Fruit fly (Drosophila melanogaster): ENCODE measurements around the gene Daxx.

Gene Daxx

DNA sequence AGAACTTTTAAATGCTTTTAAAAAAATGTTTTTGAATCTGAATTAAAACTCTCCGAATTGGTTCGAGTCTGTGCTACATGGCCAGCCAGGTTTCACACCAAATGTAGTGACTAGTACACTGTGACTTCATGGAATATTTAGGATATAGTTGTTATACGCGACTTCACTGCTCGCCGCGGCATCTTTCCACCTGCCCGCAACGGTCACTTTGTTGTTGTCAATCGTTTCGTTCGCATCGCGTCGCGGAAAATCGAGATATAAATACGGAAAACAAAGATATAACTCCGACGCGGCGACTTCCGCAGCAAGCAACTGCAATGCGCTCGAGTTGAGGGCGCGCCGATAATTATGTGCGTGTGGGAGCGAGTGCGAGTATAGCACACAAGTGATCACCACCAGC, 17.7 kb downstream of the Daxx start, which contains the start of gene CG31637 (continued):
- TF ChIP-seq CG1603 (tag; optimal IDR thresholded peaks at IDR 0.05) (peak; percentile 84), CG17568 (GFP tag; optimal IDR thresholded peaks at IDR 0.05) (no peak), CG5953 (GFP tag; IDR thresholded peaks at IDR 0.05) (0 out of 2 replicates have a peak, but pooled peaks have one; percentile 49), CG10321 (GFP tag; IDR thresholded peaks at IDR 0.05) (no peak), CkIIα-i1 (GFP tag; IDR thresholded peaks at IDR 0.05) (no peak), ken (GFP tag; IDR thresholded peaks at IDR 0.05) (no peak), CG1792 (GFP tag; optimal IDR thresholded peaks at IDR 0.05) (no peak), CG16863 (GFP tag; optimal IDR thresholded peaks at IDR 0.05) (no peak), CG9797 (GFP tag; optimal IDR thresholded peaks at IDR 0.05) (peak; percentile 92), CG42726 (GFP tag; IDR thresholded peaks at IDR 0.05; ENCODE audit: partially characterized antibody) (0 out of 2 replicates have a peak, but pooled peaks have one; percentile 2), CG1233 (GFP tag; optimal IDR thresholded peaks at IDR 0.05) (no peak), ranshi (GFP tag; IDR thresholded peaks at IDR 0.05) (no peak), CG17361 (GFP tag; IDR thresholded peaks at IDR 0.05) (0 out of 3 replicates have a peak, but pooled peaks have one; percentile 13), CrebB (tag; optimal IDR thresholded peaks at IDR 0.05) (peak; percentile 21), MTF-1 (GFP tag; optimal IDR thresholded peaks at IDR 0.05; ENCODE audit: borderline replicate concordance) (no peak), Sin3A (optimal IDR thresholded peaks at IDR 0.05) (peak; percentile 46), CG3407 (GFP tag; optimal IDR thresholded peaks at IDR 0.05) (no peak), CG6791 (GFP tag; IDR thresholded peaks at IDR 0.05; ENCODE audit: partially characterized antibody) (peak; percentile 52; the same call in 1 of the 3 replicates), rib (GFP tag; IDR thresholded peaks at IDR 0.05) (no peak), Vsx1 (GFP tag; optimal IDR thresholded peaks at IDR 0.05) (no peak), Jarid2 (GFP tag; optimal IDR thresholded peaks at IDR 0.05) (peak; percentile 92), CG12769 (tag; optimal IDR thresholded peaks at IDR 0.05) (no peak), nmo (GFP tag; optimal IDR thresholded peaks at IDR 0.05) (peak; percentile 63), CG15269 (tag; optimal IDR thresholded peaks at IDR 0.05) (peak; percentile 18), CG31441 (GFP tag; IDR thresholded peaks at IDR 0.05) (peak; percentile 59; the same call in 1 of the 2 replicates), CG8290 (GFP tag; optimal IDR thresholded peaks at IDR 0.05) (no peak), CG8290 (tag; optimal IDR thresholded peaks at IDR 0.05) (peak in 1 of 2 experiments; percentile 87), org-1 (GFP tag; optimal IDR thresholded peaks at IDR 0.05) (no peak), CG9609 (GFP tag; optimal IDR thresholded peaks at IDR 0.05) (peak; percentile 27), so (GFP tag; IDR thresholded peaks at IDR 0.05) (0 out of 3 replicates have a peak, but pooled peaks have one; percentile 15), CG4617 (GFP tag; optimal IDR thresholded peaks at IDR 0.05; ENCODE audit: borderline replicate concordance) (peak; percentile 50), CG2199 (GFP tag; IDR thresholded peaks at IDR 0.05) (0 out of 3 replicates have a peak, but pooled peaks have one; percentile 11), phol (tag; optimal IDR thresholded peaks at IDR 0.05) (no peak), lola (GFP tag; optimal IDR thresholded peaks at IDR 0.05) (no peak), stc (GFP tag; IDR thresholded peaks at IDR 0.05) (no peak), Dref (GFP tag; IDR thresholded peaks at IDR 0.05) (peak; percentile 44), CG2875 (GFP tag; optimal IDR thresholded peaks at IDR 0.05) (no peak), tll (GFP tag; optimal IDR thresholded peaks at IDR 0.05) (peak in 1 of 2 experiments; percentile 45), dan (GFP tag; IDR thresholded peaks at IDR 0.05) (no peak), Atf6 (GFP tag; IDR thresholded peaks at IDR 0.05) (no peak), Sry-δ (GFP tag; optimal IDR thresholded peaks at IDR 0.05) (peak; percentile 56), chm (GFP tag; IDR thresholded peaks at IDR 0.05) (peak; percentile 81), CG18599 (GFP tag; optimal IDR thresholded peaks at IDR 0.05) (peak; percentile 15), CG2712 (tag; optimal IDR thresholded peaks at IDR 0.05) (peak; percentile 37), CG14014 (GFP tag; IDR thresholded peaks at IDR 0.05) (no peak), hth (optimal IDR thresholded peaks at IDR 0.05) (no peak), mirr (GFP tag; optimal IDR thresholded peaks at IDR 0.05) (peak; percentile 16), twi (tag; optimal IDR thresholded peaks at IDR 0.05) (no peak), kah (GFP tag; optimal IDR thresholded peaks at IDR 0.05) (peak; percentile 35), Awh (GFP tag; IDR thresholded peaks at IDR 0.05) (no peak), CG6689 (GFP tag; IDR thresholded peaks at IDR 0.05) (no peak)

All from whole organism, embryonic.